Fruit fly (Drosophila melanogaster): ENCODE results near the gene CG12991.

The CG12991 gene

DNA sequence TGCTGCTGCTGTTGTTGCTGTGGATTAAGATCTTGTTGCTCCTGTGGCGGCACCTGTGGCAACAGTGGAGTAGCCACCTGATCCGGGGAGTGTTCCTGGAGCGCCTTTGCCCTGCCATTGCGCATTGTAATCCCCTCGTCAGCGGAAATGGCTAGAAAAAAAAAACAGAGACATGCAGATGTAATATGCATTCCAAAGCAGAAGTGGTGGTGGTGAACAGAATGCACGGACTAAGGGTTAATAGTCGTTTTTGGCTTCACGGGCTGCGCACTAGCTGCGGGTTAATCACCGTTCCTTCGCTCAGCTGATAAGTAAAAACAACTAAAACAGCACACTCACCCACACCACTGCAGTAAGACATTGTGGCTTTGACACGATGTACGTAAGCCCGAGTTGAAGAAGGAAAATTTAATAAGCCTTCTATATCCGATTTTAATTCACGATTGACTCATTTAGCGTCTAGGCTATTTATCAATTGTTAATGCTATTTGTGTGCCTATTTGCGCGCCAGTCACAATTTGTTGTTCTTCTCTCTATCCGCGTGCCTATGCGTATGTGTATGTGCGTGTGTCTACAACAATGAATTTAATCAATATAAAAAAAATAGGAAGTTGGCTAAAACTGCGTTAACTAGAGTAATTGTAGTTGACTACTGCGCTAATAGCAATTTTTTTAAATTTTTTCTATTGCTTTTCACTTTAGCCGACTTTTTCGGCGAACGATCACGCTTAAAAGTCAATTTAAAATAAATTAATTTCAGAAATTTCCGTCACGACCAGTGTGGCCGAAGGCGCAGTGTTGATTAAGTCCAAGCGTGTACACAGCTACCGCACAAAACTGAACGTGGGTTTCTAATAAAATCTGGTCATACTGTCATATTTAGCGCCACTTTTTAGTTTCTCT lies 47.7 kb downstream of the CG12991 start, which contains the start of gene stas (continued):
- peak; percentile 2 for TF ChIP-seq unpg (GFP tag; optimal IDR thresholded peaks at IDR 0.05)
- TF ChIP-seq CG6765 (GFP tag; optimal IDR thresholded peaks at IDR 0.05) = peak; percentile 57
- TF ChIP-seq lab (GFP tag; optimal IDR thresholded peaks at IDR 0.05) = peak; percentile 7
- TF ChIP-seq CG10366 (GFP tag; IDR thresholded peaks at IDR 0.05) = no peak
- peak; percentile 35 for TF ChIP-seq CG11504 (tag; optimal IDR thresholded peaks at IDR 0.05)
- peak; percentile 41 for TF ChIP-seq MBD-R2 (GFP tag; IDR thresholded peaks at IDR 0.05)
- no peak for TF ChIP-seq CG4328 (GFP tag; optimal IDR thresholded peaks at IDR 0.05)
- peak; percentile 52 for TF ChIP-seq zen (tag; optimal IDR thresholded peaks at IDR 0.05)
- peak; percentile 69 for TF ChIP-seq vvl (GFP tag; IDR thresholded peaks at IDR 0.05)
- peak; percentile 37 for TF ChIP-seq CG17385 (GFP tag; optimal IDR thresholded peaks at IDR 0.05)
- peak; percentile 86 for TF ChIP-seq E2f2 (GFP tag; IDR thresholded peaks at IDR 0.05)
- peak; percentile 44 for TF ChIP-seq BEAF-32 (GFP tag; optimal IDR thresholded peaks at IDR 0.05)
- TF ChIP-seq Stat92E (GFP tag; optimal IDR thresholded peaks at IDR 0.05) = peak in 1 of 3 experiments; percentile 14
- peak; percentile 34 for TF ChIP-seq CG13894 (tag; optimal IDR thresholded peaks at IDR 0.05)
- TF ChIP-seq gem (tag; optimal IDR thresholded peaks at IDR 0.05) = peak; percentile 15
- peak; percentile 68 for TF ChIP-seq CG8924 (tag; optimal IDR thresholded peaks at IDR 0.05)
- no peak for TF ChIP-seq Blimp-1 (GFP tag; optimal IDR thresholded peaks at IDR 0.05)
- TF ChIP-seq CTCF (GFP tag; optimal IDR thresholded peaks at IDR 0.05) = peak; percentile 56
- TF ChIP-seq CG15479 (GFP tag; optimal IDR thresholded peaks at IDR 0.05) = no peak
- peak; percentile 29; the same call in 1 of the 2 replicates for TF ChIP-seq CG13287 (GFP tag; IDR thresholded peaks at IDR 0.05; ENCODE audit: partially characterized antibody)
- peak; percentile 4 for TF ChIP-seq CG18262 (tag; optimal IDR thresholded peaks at IDR 0.05)
- no peak for TF ChIP-seq Oaz (GFP tag; IDR thresholded peaks at IDR 0.05)
- no peak for TF ChIP-seq tna (GFP tag; IDR thresholded peaks at IDR 0.05; ENCODE audit: partially characterized antibody)
- no peak for TF ChIP-seq Kr (GFP tag; optimal IDR thresholded peaks at IDR 0.05)
- TF ChIP-seq corto (GFP tag; optimal IDR thresholded peaks at IDR 0.05) = no peak
- TF ChIP-seq rib (GFP tag; IDR thresholded peaks at IDR 0.05) = no peak
- TF ChIP-seq gcm2 (GFP tag; optimal IDR thresholded peaks at IDR 0.05) = no peak
- peak; percentile 74 for TF ChIP-seq cg (GFP tag; optimal IDR thresholded peaks at IDR 0.05)
- TF ChIP-seq Dp (GFP tag; optimal IDR thresholded peaks at IDR 0.05) = peak; percentile 78
- peak; percentile 10 for TF ChIP-seq CG12299 (tag; optimal IDR thresholded peaks at IDR 0.05)
- TF ChIP-seq pb (GFP tag; optimal IDR thresholded peaks at IDR 0.05) = no peak
- no peak for TF ChIP-seq D (optimal IDR thresholded peaks at IDR 0.05)
- no peak for TF ChIP-seq D (GFP tag; optimal IDR thresholded peaks at IDR 0.05)
- peak; percentile 46 for TF ChIP-seq Ets97D (GFP tag; optimal IDR thresholded peaks at IDR 0.05)
- peak; percentile 29; the same call in 1 of the 2 replicates for TF ChIP-seq CG14014 (GFP tag; IDR thresholded peaks at IDR 0.05)
- TF ChIP-seq schlank (tag; optimal IDR thresholded peaks at IDR 0.05) = no peak
- TF ChIP-seq jing (GFP tag; optimal IDR thresholded peaks at IDR 0.05) = no peak
- peak; percentile 81 for TF ChIP-seq MESR4 (GFP tag; optimal IDR thresholded peaks at IDR 0.05)
- peak; percentile 26 for TF ChIP-seq CG17912 (GFP tag; optimal IDR thresholded peaks at IDR 0.05)
- TF ChIP-seq pan (optimal IDR thresholded peaks at IDR 0.05) = no peak
- no peak for TF ChIP-seq pan (GFP tag; optimal IDR thresholded peaks at IDR 0.05 in 1 of 2, IDR thresholded peaks at IDR 0.05 in 1 of 2)
- TF ChIP-seq prd (optimal IDR thresholded peaks at IDR 0.05) = no peak
- no peak for TF ChIP-seq prd (GFP tag; IDR thresholded peaks at IDR 0.05)
- TF ChIP-seq CG1647 (GFP tag; optimal IDR thresholded peaks at IDR 0.05) = no peak
- TF ChIP-seq knrl (GFP tag; IDR thresholded peaks at IDR 0.05; ENCODE audit: partially characterized antibody) = peak; percentile 31; the same call in 1 of the 3 replicates

Data from whole organism, embryonic.